Worm (Caenorhabditis elegans): ENCODE data around the gene T21H3.5.

DNA sequence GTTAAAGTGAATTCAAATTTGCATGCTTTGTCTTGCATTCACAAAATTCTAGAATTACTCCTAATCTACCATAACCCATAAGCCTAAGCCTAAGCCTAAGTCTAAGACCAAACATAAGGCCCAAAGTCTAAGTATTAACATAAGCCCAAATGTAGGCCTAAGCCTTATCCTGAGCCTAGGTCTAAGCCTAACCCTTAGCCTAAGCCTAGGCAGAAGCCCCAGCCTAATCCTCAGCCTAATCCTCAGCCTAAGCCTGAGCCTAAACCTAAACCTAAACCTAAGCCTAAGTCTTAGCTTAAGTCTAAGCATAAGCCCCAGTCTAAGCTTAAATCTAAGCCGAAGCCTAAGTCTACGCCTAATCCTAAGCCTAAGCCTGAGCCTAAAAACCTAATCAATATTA, 6.5 kb upstream of the T21H3.5 start:
- TF ChIP-seq ama-1 (optimal IDR thresholded peaks at IDR 0.05) (no peak), pes-1 (GFP tag; IDR thresholded peaks at IDR 0.05) (no peak), tbx-37 (GFP tag; conservative IDR thresholded peaks at IDR 0.05) (no peak), sea-1 (GFP tag; conservative IDR thresholded peaks at IDR 0.05) (no peak), hmg-4 (GFP tag; optimal IDR thresholded peaks at IDR 0.05) (no peak), ceh-36 (tag; optimal IDR thresholded peaks at IDR 0.05) (peak; percentile 86), ets-7 (tag; optimal IDR thresholded peaks at IDR 0.05) (no peak), tra-4 (tag; optimal IDR thresholded peaks at IDR 0.05) (no peak), hnd-1 (tag; optimal IDR thresholded peaks at IDR 0.05) (no peak), hmbx-1 (tag; optimal IDR thresholded peaks at IDR 0.05) (no peak), tbx-11 (GFP tag; IDR thresholded peaks at IDR 0.05) (no peak), flt-1 (GFP tag; IDR thresholded peaks at IDR 0.05) (no peak), scrt-1 (GFP tag; IDR thresholded peaks at IDR 0.05) (no peak), F13C5.2 (tag; optimal IDR thresholded peaks at IDR 0.05) (no peak)
